Fruit fly (Drosophila melanogaster) whole organism, prepupa: ENCODE data around the gene Las.

Source experiments
- Blimp-1 ChIP-seq: fragments of 200-800 bp; sonication (Bioruptor generic); optimal IDR thresholded peaks from 3 replicates; lab custom pipeline; 2017; ENCODE audit warnings: missing biosample characterization, missing genetic modification characterization, mild to moderate bottlenecking, moderate library complexity, missing genetic modification reagents
- CG10631 ChIP-seq: fragments of 200-800 bp; sonication (Bioruptor generic); optimal IDR thresholded peaks from 2 replicates; lab custom pipeline; 2016; ENCODE audit warnings: missing biosample characterization, missing genetic modification characterization
- CG10669 ChIP-seq: fragments of 200-800 bp; sonication (Bioruptor generic); optimal IDR thresholded peaks from 3 replicates; lab custom pipeline; 2018; ENCODE audit warnings: missing biosample characterization, mild to moderate bottlenecking, missing genetic modification characterization, moderate library complexity
- CG11294 ChIP-seq: fragments of 200-800 bp; sonication (Bioruptor generic); IDR thresholded peaks from 2 replicates; pipeline ENCODE4 v1.3.6; 2022; ENCODE audit warnings: missing biosample characterization, missing genetic modification characterization
- CG11902 ChIP-seq: fragments of 200-800 bp; sonication (Bioruptor generic); optimal IDR thresholded peaks from 3 replicates; lab custom pipeline; 2016; ENCODE audit warnings: missing biosample characterization, missing genetic modification characterization
- CG15336 ChIP-seq: fragments of 200-800 bp; sonication (Bioruptor generic); IDR thresholded peaks from 2 replicates; pipeline ENCODE4 v1.3.6; 2022; ENCODE audit warnings: missing biosample characterization, missing genetic modification characterization
- CG1621 ChIP-seq: fragments of 200-800 bp; sonication (Bioruptor generic); optimal IDR thresholded peaks from 3 replicates; lab custom pipeline; 2018; ENCODE audit warnings: missing biosample characterization, mild to moderate bottlenecking, missing genetic modification characterization
- CG16779 ChIP-seq: fragments of 200-800 bp; sonication (Bioruptor generic); optimal IDR thresholded peaks from 3 replicates; lab custom pipeline; 2017; ENCODE audit warnings: missing biosample characterization, mild to moderate bottlenecking, missing genetic modification characterization
- CG3032 ChIP-seq: fragments of 200-800 bp; optimal IDR thresholded peaks from 2 replicates; lab custom pipeline; 2019; ENCODE audit warnings: missing biosample characterization, mild to moderate bottlenecking, missing genetic modification characterization, moderate library complexity
- CG31627 ChIP-seq: fragments of 200-800 bp; sonication (Bioruptor generic); optimal IDR thresholded peaks from 3 replicates; lab custom pipeline; 2016; ENCODE audit warnings: missing biosample characterization, missing genetic modification characterization
- CG34406 ChIP-seq: fragments of 200-800 bp; sonication (Bioruptor generic); optimal IDR thresholded peaks from 3 replicates; lab custom pipeline; 2016; ENCODE audit warnings: missing biosample characterization, missing genetic modification characterization
- CG4318 ChIP-seq: fragments of 200-800 bp; sonication (Bioruptor generic); optimal IDR thresholded peaks from 3 replicates; lab custom pipeline; 2017; ENCODE audit warnings: missing biosample characterization, mild to moderate bottlenecking, missing genetic modification characterization
- CG6163 ChIP-seq: fragments of 200-800 bp; sonication (Bioruptor generic); IDR thresholded peaks from 3 replicates; pipeline ENCODE4 v1.3.6; 2022; ENCODE audit warnings: missing biosample characterization, missing genetic modification characterization
- CG6276 ChIP-seq: fragments of 200-800 bp; sonication (Bioruptor generic); optimal IDR thresholded peaks from 2 replicates; lab custom pipeline; 2017; ENCODE audit warnings: missing biosample characterization, mild to moderate bottlenecking, missing genetic modification characterization
- CG6808 ChIP-seq: fragments of 200-800 bp; sonication (Bioruptor generic); optimal IDR thresholded peaks from 3 replicates; lab custom pipeline; 2017; ENCODE audit warnings: missing biosample characterization, missing genetic modification characterization, mild to moderate bottlenecking, moderate library complexity, missing genetic modification reagents
- CG6854 ChIP-seq: fragments of 200-800 bp; sonication (Bioruptor generic); optimal IDR thresholded peaks from 2 replicates; lab custom pipeline; 2017; ENCODE audit warnings: missing biosample characterization, mild to moderate bottlenecking, missing genetic modification characterization
- CG7368 ChIP-seq: fragments of 200-800 bp; sonication (Bioruptor generic); optimal IDR thresholded peaks from 3 replicates; lab custom pipeline; 2016; ENCODE audit warnings: missing biosample characterization, missing genetic modification characterization
- CG8319 ChIP-seq: fragments of 200-800 bp; sonication (Bioruptor generic); optimal IDR thresholded peaks from 3 replicates; lab custom pipeline; 2016; ENCODE audit warnings: missing biosample characterization, missing genetic modification characterization
- CG8632 ChIP-seq: fragments of 200-800 bp; sonication (Bioruptor generic); optimal IDR thresholded peaks from 3 replicates; lab custom pipeline; 2016; ENCODE audit warnings: missing biosample characterization, missing genetic modification characterization
- CG9139 ChIP-seq: fragments of 200-800 bp; sonication (Bioruptor generic); optimal IDR thresholded peaks from 3 replicates; lab custom pipeline; 2017; ENCODE audit warnings: missing biosample characterization, mild to moderate bottlenecking, missing genetic modification characterization
- Eip75B ChIP-seq: fragments of 200-800 bp; sonication (Bioruptor generic); optimal IDR thresholded peaks from 3 replicates; lab custom pipeline; 2016; ENCODE audit warnings: missing biosample characterization, missing genetic modification characterization
- Ets96B ChIP-seq: fragments of 200-800 bp; optimal IDR thresholded peaks from 2 replicates; lab custom pipeline; 2019; ENCODE audit warnings: missing biosample characterization, mild to moderate bottlenecking, missing genetic modification characterization, moderate library complexity
- Gug ChIP-seq: fragments of 200-800 bp; sonication (Bioruptor generic); IDR thresholded peaks from 2 replicates; pipeline ENCODE4 v1.3.6; 2022; ENCODE audit warnings: missing biosample characterization, missing genetic modification characterization
- Hr38 ChIP-seq: sonication (Bioruptor generic); optimal IDR thresholded peaks from 2 replicates; lab custom pipeline; 2016; ENCODE audit warnings: missing biosample characterization, missing genetic modification characterization
- Hr39 ChIP-seq: fragments of 200-800 bp; sonication (Bioruptor generic); optimal IDR thresholded peaks from 2 replicates; lab custom pipeline; 2016; ENCODE audit warnings: missing biosample characterization, missing genetic modification characterization
- Hr4 ChIP-seq: fragments of 200-800 bp; sonication (Bioruptor generic); optimal IDR thresholded peaks from 3 replicates; lab custom pipeline; 2016; ENCODE audit warnings: missing biosample characterization, missing genetic modification characterization
- Met ChIP-seq: fragments of 200-800 bp; sonication (Bioruptor generic); optimal IDR thresholded peaks from 3 replicates; lab custom pipeline; 2016; ENCODE audit warnings: missing biosample characterization, missing genetic modification characterization
- OdsH ChIP-seq: fragments of 200-800 bp; sonication (Bioruptor generic); optimal IDR thresholded peaks from 3 replicates; lab custom pipeline; 2016; ENCODE audit warnings: missing biosample characterization, missing genetic modification characterization
- Smox ChIP-seq: fragments of 200-800 bp; sonication (Bioruptor generic); optimal IDR thresholded peaks from 3 replicates; lab custom pipeline; 2016; ENCODE audit warnings: missing biosample characterization, missing genetic modification characterization
- Sox102F ChIP-seq: fragments of 200-800 bp; sonication (Bioruptor generic); optimal IDR thresholded peaks from 2 replicates; lab custom pipeline; 2016; ENCODE audit warnings: missing biosample characterization, mild to moderate bottlenecking, missing genetic modification characterization
- Sox14 ChIP-seq: fragments of 200-800 bp; sonication (Bioruptor generic); optimal IDR thresholded peaks from 3 replicates; lab custom pipeline; 2016; ENCODE audit warnings: missing biosample characterization, missing genetic modification characterization
- achi ChIP-seq: fragments of 200-800 bp; sonication (Bioruptor generic); optimal IDR thresholded peaks from 3 replicates; lab custom pipeline; 2016; ENCODE audit warnings: missing biosample characterization, missing genetic modification characterization
- acj6 ChIP-seq: fragments of 200-800 bp; sonication (Bioruptor generic); optimal IDR thresholded peaks from 3 replicates; lab custom pipeline; 2016; ENCODE audit warnings: missing biosample characterization, missing genetic modification characterization
- cyc ChIP-seq: fragments of 200-800 bp; sonication (Bioruptor generic); optimal IDR thresholded peaks from 3 replicates; lab custom pipeline; 2016; ENCODE audit warnings: missing biosample characterization, missing genetic modification characterization
- dac ChIP-seq: fragments of 200-800 bp; sonication (Bioruptor generic); optimal IDR thresholded peaks from 2 replicates; lab custom pipeline; 2017; ENCODE audit warnings: missing biosample characterization, mild to moderate bottlenecking, missing genetic modification characterization
- eg ChIP-seq: fragments of 200-800 bp; sonication (Bioruptor generic); IDR thresholded peaks from 3 replicates; pipeline ENCODE4 v1.3.6; 2022; ENCODE audit warnings: missing biosample characterization, missing genetic modification characterization
- esn ChIP-seq: fragments of 200-800 bp; sonication (Bioruptor generic); optimal IDR thresholded peaks from 2 replicates; lab custom pipeline; 2016; ENCODE audit warnings: missing biosample characterization, mild to moderate bottlenecking, missing genetic modification characterization, moderate library complexity
- fd59A ChIP-seq: fragments of 200-800 bp; sonication (Bioruptor generic); optimal IDR thresholded peaks from 2 replicates; lab custom pipeline; 2017; ENCODE audit warnings: missing biosample characterization, mild to moderate bottlenecking, missing genetic modification characterization, missing genetic modification reagents
- lz ChIP-seq: fragments of 200-800 bp; sonication (Bioruptor generic); optimal IDR thresholded peaks from 3 replicates; lab custom pipeline; 2016; ENCODE audit warnings: missing biosample characterization, missing genetic modification characterization
- net ChIP-seq: fragments of 200-800 bp; sonication (Bioruptor generic); optimal IDR thresholded peaks from 3 replicates; lab custom pipeline; 2016; ENCODE audit warnings: missing biosample characterization, missing genetic modification characterization
- pdm3 ChIP-seq: fragments of 200-800 bp; sonication (Bioruptor generic); optimal IDR thresholded peaks from 3 replicates; lab custom pipeline; 2016; ENCODE audit warnings: missing biosample characterization, missing genetic modification characterization
- spab ChIP-seq: fragments of 200-800 bp; sonication (Bioruptor generic); optimal IDR thresholded peaks from 2 replicates; lab custom pipeline; 2017; ENCODE audit warnings: missing biosample characterization, mild to moderate bottlenecking, missing genetic modification characterization, missing genetic modification reagents
- ss ChIP-seq, 2 experiments: fragments of 200-800 bp; sonication (Bioruptor generic); optimal IDR thresholded peaks; 2 replicates in 1 of 2; 3 replicates in 1 of 2; lab custom pipeline; 2017 to 2018; ENCODE audit warnings: mild to moderate bottlenecking in 2 of 2, missing biosample characterization in 2 of 2, missing genetic modification characterization in 2 of 2, moderate library complexity in 1 of 2
- svp ChIP-seq: fragments of 200-800 bp; sonication (Bioruptor generic); peaks from one replicate; lab custom pipeline; 2016; ENCODE audit warnings: missing biosample characterization, missing genetic modification characterization
- topi ChIP-seq: fragments of 200-800 bp; sonication (Bioruptor generic); optimal IDR thresholded peaks from 3 replicates; lab custom pipeline; 2016; ENCODE audit warnings: missing biosample characterization, missing genetic modification characterization

The Las gene

DNA sequence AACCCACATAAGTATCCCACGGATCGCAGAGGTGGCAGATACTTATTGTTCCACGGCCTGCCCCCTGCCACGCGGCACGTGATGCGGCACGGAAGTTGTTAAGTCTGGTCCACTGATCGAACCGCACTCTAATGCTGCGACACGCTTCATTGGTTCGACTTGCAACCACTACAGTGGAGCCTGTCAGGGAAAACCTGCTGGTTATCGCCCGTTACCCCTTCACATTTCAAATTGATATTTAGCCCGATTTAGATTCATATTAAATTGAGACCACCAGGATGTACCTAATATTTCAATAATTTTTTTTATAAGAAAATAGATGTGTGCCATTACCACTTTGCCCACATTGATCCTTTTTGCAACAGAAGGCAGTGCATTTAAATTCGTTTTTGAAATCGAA is 15.2 kb upstream of the Las start (continued):
- TF ChIP-seq CG34406 (no peak), CG6276 (GFP tag; lab: Kevin White, UChicago) (peak; percentile 28), Sox14 (GFP tag; lab: Kevin White, UChicago) (peak; percentile 2), Smox (GFP tag; lab: Kevin White, UChicago) (no peak), CG10669 (GFP tag; lab: Kevin White, UChicago) (no peak), Sox102F (GFP tag; lab: Kevin White, UChicago) (peak; percentile 2), CG11902 (GFP tag; lab: Kevin White, UChicago) (no peak)
- TF ChIP-seq, all 60 proteins: peak for 21

dm6 chr3L:20446030-20446429 is 13.9 kb upstream of the Las start:
- TF ChIP-seq CG6163 (GFP tag; lab: Robert Waterston, UW) (0 out of 3 replicates have a peak, but pooled peaks have one; percentile 22), svp (GFP tag; lab: Kevin White, UChicago) (peak; percentile 96), CG3032 (tag; lab: Kevin White, UChicago) (no peak), topi (GFP tag; lab: Kevin White, UChicago) (no peak), Hr4 (no peak), CG1621 (tag; lab: Kevin White, UChicago) (no peak), pdm3 (GFP tag; lab: Kevin White, UChicago) (no peak), CG4318 (no peak), CG6276 (GFP tag; lab: Kevin White, UChicago) (no peak)

DNA sequence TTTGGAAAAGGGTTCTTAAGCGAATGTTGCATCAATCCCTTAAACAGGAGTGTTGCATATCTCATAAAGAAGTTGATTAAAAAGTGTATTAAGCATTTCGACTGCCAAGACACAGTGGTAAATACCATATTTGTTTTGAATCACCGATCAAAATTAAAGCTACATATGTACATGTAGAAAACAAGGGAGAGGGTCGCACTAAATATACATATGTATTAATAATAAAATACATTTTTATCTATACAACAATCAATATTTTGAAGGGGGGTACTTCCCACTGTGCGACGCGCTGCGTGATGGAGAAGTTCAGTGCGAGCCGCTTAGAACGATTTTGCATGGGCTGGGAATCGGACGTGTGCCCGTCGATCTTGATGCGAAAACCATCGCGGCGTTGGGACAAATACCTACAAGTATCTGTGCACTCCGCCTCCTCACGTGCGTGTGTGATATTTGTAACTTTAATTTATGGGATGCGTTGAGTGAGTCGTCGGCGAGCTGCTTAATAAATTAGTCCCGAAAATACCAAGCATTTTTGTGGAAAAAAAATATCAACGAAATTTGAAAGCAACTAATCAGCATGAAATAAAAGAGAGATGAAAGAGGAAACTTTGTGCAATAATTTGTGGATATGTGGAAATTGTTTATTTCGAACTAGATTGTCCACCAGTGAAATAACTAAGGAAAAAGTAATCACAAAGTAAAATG is 12.8 kb upstream of the Las start:
- peak; percentile 76 for TF ChIP-seq CG6808 (GFP tag; lab: Kevin White, UChicago)
- TF ChIP-seq CG6163 (GFP tag; lab: Robert Waterston, UW): peak; percentile 95
- TF ChIP-seq Hr38 (GFP tag; lab: Kevin White, UChicago): no peak
- TF ChIP-seq CG8319 (GFP tag; lab: Kevin White, UChicago): peak; percentile 89
- peak; percentile 92 for TF ChIP-seq eg (GFP tag; lab: Robert Waterston, UW)
- TF ChIP-seq net (GFP tag; lab: Kevin White, UChicago): peak; percentile 92
- TF ChIP-seq CG11294 (GFP tag; lab: Robert Waterston, UW): peak; percentile 80
- peak; percentile 92 for TF ChIP-seq achi (GFP tag; lab: Kevin White, UChicago)
- TF ChIP-seq Smox (GFP tag; lab: Kevin White, UChicago): peak; percentile 88
- TF ChIP-seq Eip75B: peak; percentile 85
- TF ChIP-seq lz (GFP tag; lab: Kevin White, UChicago): peak; percentile 84
- peak; percentile 80 for TF ChIP-seq dac (GFP tag; lab: Kevin White, UChicago)
- TF ChIP-seq CG9139: peak; percentile 76
- TF ChIP-seq cyc (GFP tag; lab: Kevin White, UChicago): peak; percentile 81
- peak; percentile 96 for TF ChIP-seq svp (GFP tag; lab: Kevin White, UChicago)
- TF ChIP-seq CG34406: peak; percentile 91
- TF ChIP-seq esn: peak; percentile 93
- peak; percentile 89 for TF ChIP-seq CG15336 (GFP tag; lab: Robert Waterston, UW)
- peak; percentile 88 for TF ChIP-seq CG10631 (GFP tag; lab: Kevin White, UChicago)
- peak; percentile 89 for TF ChIP-seq CG7368 (GFP tag; lab: Kevin White, UChicago)
- peak; percentile 75 for TF ChIP-seq CG31627 (GFP tag; lab: Kevin White, UChicago)
- peak; percentile 92 for TF ChIP-seq acj6 (GFP tag; lab: Kevin White, UChicago)
- peak; percentile 77 for TF ChIP-seq Hr4
- peak; percentile 86 for TF ChIP-seq CG6276 (GFP tag; lab: Kevin White, UChicago)
- peak; percentile 86 for TF ChIP-seq Sox14 (GFP tag; lab: Kevin White, UChicago)
- TF ChIP-seq Hr39 (GFP tag; lab: Kevin White, UChicago): peak; percentile 81
- TF ChIP-seq CG16779: peak; percentile 80
- peak; percentile 58 to 73 for TF ChIP-seq ss (GFP tag; optimal IDR thresholded peaks at IDR 0.05; lab: Kevin White, UChicago)
- peak; percentile 94 for TF ChIP-seq OdsH (GFP tag; lab: Kevin White, UChicago)
- peak; percentile 82 for TF ChIP-seq Ets96B (tag; lab: Kevin White, UChicago)
- TF ChIP-seq pdm3 (GFP tag; lab: Kevin White, UChicago): peak; percentile 82
- peak; percentile 80 for TF ChIP-seq spab (GFP tag; lab: Kevin White, UChicago)
- peak; percentile 82 for TF ChIP-seq CG6854 (GFP tag; lab: Kevin White, UChicago)
- TF ChIP-seq topi (GFP tag; lab: Kevin White, UChicago): peak; percentile 91
- peak; percentile 72 for TF ChIP-seq Blimp-1 (GFP tag; lab: Kevin White, UChicago)
- peak; percentile 73 for TF ChIP-seq CG3032 (tag; lab: Kevin White, UChicago)
- peak; percentile 64 for TF ChIP-seq fd59A
- TF ChIP-seq Sox102F (GFP tag; lab: Kevin White, UChicago): peak; percentile 93
- TF ChIP-seq Met (GFP tag; lab: Kevin White, UChicago): peak; percentile 87
- TF ChIP-seq CG8632 (GFP tag; lab: Kevin White, UChicago): peak; percentile 93
- peak; percentile 85 for TF ChIP-seq Gug (GFP tag; lab: Robert Waterston, UW)
